Worm (Caenorhabditis elegans) whole organism, midembryonic: Measurements from ENCODE around the gene gbf-1.

Source experiments
- T22C8.4 ChIP-seq: fragments of 200-800 bp; sonication (Bioruptor generic); IDR thresholded peaks from 2 replicates; pipeline ENCODE4 v1.3.6; 2022; ENCODE audit warnings: missing genetic modification characterization, missing compliant biosample characterization
- cog-1 ChIP-seq: sonication (generic microtip); optimal IDR thresholded peaks from 2 replicates; lab custom pipeline; 2016; ENCODE audit warnings: missing genetic modification characterization, missing compliant biosample characterization
- flt-1 ChIP-seq: fragments of 200-800 bp; sonication (Bioruptor generic); IDR thresholded peaks from 2 replicates; pipeline ENCODE4 v1.3.6; 2022; ENCODE audit warnings: missing genetic modification characterization, missing compliant biosample characterization
- klf-2 ChIP-seq: fragments of 200-800 bp; sonication (Bioruptor generic); conservative IDR thresholded peaks from 2 replicates; pipeline ENCODE4 v1.3.6; 2022; ENCODE audit warnings: missing genetic modification reagents, missing genetic modification characterization, missing compliant biosample characterization
- med-1 ChIP-seq: sonication (generic microtip); optimal IDR thresholded peaks from 2 replicates; lab custom pipeline; 2017; ENCODE audit warnings: missing genetic modification characterization, mild to moderate bottlenecking, missing compliant biosample characterization, antibody characterized with exemption, missing genetic modification reagents; ENCODE audit not compliant: insufficient read depth
- ref-1 ChIP-seq: fragments of 200-800 bp; sonication (Bioruptor generic); conservative IDR thresholded peaks from 2 replicates; pipeline ENCODE4 v1.3.6; 2022; ENCODE audit warnings: missing genetic modification reagents, missing genetic modification characterization, missing compliant biosample characterization
- tab-1 ChIP-seq: fragments of 200-800 bp; sonication (Bioruptor generic); IDR thresholded peaks from 2 replicates; pipeline ENCODE4 v1.3.6; 2022; ENCODE audit warnings: missing genetic modification characterization, missing compliant biosample characterization
- ztf-23 ChIP-seq: fragments of 200-800 bp; sonication (Bioruptor generic); IDR thresholded peaks from 2 replicates; pipeline ENCODE4 v1.3.6; 2022; ENCODE audit warnings: missing genetic modification reagents, missing genetic modification characterization, missing compliant biosample characterization
- ztf-29 ChIP-seq: fragments of 200-800 bp; sonication (Bioruptor generic); IDR thresholded peaks from 2 replicates; pipeline ENCODE4 v1.3.6; 2022; ENCODE audit warnings: missing genetic modification reagents, missing genetic modification characterization, missing compliant biosample characterization

gbf-1 gene

DNA sequence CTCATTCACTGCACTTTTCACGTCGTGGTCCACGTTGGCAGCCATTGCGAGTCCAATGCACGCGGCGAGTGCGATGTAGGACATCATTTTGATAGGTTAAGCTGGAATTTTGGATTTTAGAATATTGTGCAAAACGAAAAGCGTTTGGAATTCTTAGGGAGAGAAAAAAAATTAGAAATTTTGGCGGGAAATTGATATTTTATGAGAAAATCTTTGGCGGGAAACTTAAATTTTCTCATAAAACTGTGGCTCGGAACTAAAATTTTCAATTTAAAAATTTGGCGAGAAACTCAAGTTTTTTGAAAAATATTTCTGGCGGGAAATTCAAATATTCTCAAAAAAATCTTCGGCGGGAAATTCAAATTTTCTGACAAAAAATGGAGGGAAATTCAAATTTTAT, 36.0 kb downstream of the gbf-1 start, which contains the start of gene sup-1:
TSS of gene sup-1 (minus strand) at position 101 of the 400 bp plus-strand sequence.
- TF ChIP-seq flt-1 (GFP tag; lab: Robert Waterston, UW) (no peak), T22C8.4 (no peak), cog-1 (tag; lab: Kevin White, UChicago) (no peak), ztf-23 (GFP tag; lab: Robert Waterston, UW) (no peak), ztf-29 (GFP tag; lab: Robert Waterston, UW) (no peak), tab-1 (no peak), ref-1 (no peak), klf-2 (GFP tag; lab: Robert Waterston, UW) (no peak), med-1 (GFP tag; lab: Kevin White, UChicago) (no peak)

DNA sequence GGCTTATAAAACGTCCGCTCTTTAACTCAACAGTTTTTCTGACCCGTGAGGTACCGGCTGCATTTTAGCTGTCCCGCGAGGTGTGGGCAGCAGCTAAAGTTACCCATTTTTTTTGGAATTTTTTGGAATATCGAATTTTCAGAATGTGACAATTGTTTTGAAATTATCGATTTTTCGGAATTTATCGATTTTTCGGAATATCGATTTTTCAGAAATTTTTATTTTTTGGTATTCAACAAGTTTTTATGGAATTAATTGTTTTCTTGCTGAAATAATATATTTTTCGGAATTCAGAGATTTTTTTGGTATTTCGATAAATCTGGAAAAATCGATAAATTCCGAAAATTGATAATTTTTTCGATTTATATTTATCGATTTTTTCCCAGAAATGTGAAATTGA, 40.5 kb downstream of the gbf-1 start:
- TF ChIP-seq ztf-23 (GFP tag; lab: Robert Waterston, UW) (no peak), T22C8.4 (peak; percentile 80), cog-1 (tag; lab: Kevin White, UChicago) (no peak)

DNA sequence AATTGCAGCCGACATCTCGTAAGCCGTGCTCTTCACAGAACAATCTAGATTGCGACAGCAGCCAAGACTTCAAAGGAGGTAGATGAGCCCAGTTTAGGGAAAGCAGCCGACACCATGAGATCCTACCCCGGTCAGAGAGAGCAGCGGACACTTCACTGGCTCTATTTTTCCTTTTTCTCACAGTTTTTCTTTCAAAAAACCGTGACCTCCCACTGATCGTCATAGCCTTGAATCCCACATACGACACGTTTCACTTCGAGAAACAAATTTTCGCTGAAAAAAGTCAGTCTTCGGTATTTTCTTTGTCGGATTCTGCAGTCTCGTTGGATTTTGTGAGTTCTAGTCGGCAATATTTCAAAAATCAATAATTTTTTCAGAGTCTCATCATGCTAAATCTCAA, 41.4 kb downstream of the gbf-1 start, which contains the start of gene Y41C4A.21:
TSS of gene Y41C4A.21 (plus strand) at position 301 of the 400 bp plus-strand sequence.
- no peak for TF ChIP-seq cog-1 (tag; lab: Kevin White, UChicago)
- TF ChIP-seq T22C8.4: no peak
- no peak for TF ChIP-seq ztf-29 (GFP tag; lab: Robert Waterston, UW)
- TF ChIP-seq klf-2 (GFP tag; lab: Robert Waterston, UW): no peak
- no peak for TF ChIP-seq ztf-23 (GFP tag; lab: Robert Waterston, UW)
- TF ChIP-seq med-1 (GFP tag; lab: Kevin White, UChicago): no peak
- no peak for TF ChIP-seq flt-1 (GFP tag; lab: Robert Waterston, UW)

DNA sequence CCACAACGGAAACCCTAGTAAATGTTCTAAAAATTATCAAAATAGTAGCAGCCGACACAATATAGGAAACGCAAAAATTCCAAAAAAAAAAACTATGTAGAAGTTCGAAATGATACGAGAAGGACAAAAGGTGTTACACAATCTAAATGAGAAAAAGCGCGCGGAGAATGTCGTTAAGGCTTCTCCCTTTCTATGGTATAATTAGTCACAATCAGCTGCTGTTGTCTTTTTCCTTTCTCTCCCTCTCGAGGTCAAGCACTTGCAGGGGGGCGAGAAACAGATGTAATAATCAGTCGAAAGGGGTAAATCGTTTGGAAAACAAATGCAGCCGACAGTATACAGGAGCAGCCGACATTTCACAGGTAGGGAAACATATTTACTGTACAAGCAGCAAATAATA, 42.0 kb downstream of the gbf-1 start:
- TF ChIP-seq tab-1 (no peak), T22C8.4 (no peak), ztf-23 (GFP tag; lab: Robert Waterston, UW) (no peak), flt-1 (GFP tag; lab: Robert Waterston, UW) (no peak), ztf-29 (GFP tag; lab: Robert Waterston, UW) (no peak), med-1 (GFP tag; lab: Kevin White, UChicago) (no peak), ref-1 (no peak), klf-2 (GFP tag; lab: Robert Waterston, UW) (no peak)

DNA sequence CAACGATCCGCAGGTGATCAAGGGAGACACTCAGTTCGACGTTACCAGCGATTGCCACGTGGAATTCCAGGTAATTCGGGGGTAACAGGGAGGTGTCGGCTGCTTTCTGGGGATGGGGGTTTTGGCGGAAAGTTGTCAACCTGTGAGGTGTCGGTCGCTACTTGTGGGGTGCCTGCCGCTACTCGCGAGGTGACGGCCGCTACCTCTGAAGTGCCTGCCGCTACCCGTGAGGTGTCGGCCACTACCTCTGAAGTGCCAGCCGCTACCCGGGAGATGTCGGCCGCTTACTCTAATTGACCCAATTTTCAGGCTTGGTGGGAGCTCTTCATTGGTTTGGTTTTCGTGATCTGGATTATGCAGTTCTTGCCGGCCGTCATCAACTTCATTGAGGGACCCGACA, 42.6 kb downstream of the gbf-1 start:
- no peak for TF ChIP-seq ref-1
- TF ChIP-seq cog-1 (tag; lab: Kevin White, UChicago): no peak
- no peak for TF ChIP-seq med-1 (GFP tag; lab: Kevin White, UChicago)
- no peak for TF ChIP-seq T22C8.4

DNA sequence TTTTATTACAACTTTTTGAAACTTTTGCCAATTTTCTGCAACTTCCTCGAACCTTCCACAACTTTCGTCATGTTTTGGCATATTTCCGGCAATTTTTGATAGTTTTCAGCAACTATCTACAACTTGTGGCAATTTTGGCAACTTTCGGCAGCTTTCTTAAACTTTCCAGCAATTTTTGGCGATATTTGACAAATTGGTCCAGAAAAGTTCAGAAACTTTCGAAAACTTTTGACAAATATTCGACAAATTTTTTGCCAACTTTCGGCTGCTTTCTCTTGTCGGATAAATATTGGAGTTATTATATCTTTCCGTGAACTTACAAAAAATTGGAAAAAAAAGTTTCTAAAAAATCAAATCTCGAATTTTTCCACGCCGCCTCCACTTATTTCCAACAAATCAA, 43.2 kb downstream of the gbf-1 start, which contains the start of gene Y41C4A.18:
TSS of gene Y41C4A.18 (plus strand) at position 301 of the 400 bp plus-strand sequence.
- TF ChIP-seq cog-1 (tag; lab: Kevin White, UChicago): no peak
- no peak for TF ChIP-seq klf-2 (GFP tag; lab: Robert Waterston, UW)
- no peak for TF ChIP-seq med-1 (GFP tag; lab: Kevin White, UChicago)
- no peak for TF ChIP-seq T22C8.4
- no peak for TF ChIP-seq ztf-23 (GFP tag; lab: Robert Waterston, UW)
- no peak for TF ChIP-seq tab-1
- no peak for TF ChIP-seq ref-1
- TF ChIP-seq flt-1 (GFP tag; lab: Robert Waterston, UW): no peak
- no peak for TF ChIP-seq ztf-29 (GFP tag; lab: Robert Waterston, UW)

DNA sequence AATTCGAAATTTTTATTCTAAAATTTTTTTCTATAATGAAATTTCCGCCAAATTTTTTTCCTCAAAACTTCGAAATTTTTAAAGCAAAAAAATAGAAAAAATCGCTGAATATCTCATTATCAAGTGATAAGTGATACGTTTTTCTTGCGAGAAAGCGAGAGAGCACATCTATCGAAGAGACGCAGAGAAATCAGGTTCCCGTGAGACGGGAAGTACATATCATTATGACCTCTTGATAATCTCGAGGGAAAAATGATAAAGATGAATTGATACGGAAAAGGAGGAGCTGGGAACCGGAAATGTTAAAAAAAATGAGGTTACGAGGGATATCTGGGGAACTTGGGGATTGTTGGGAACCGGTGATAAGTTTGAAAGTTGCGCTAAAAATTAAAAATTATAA, 46.5 kb downstream of the gbf-1 start:
- no peak for TF ChIP-seq flt-1 (GFP tag; lab: Robert Waterston, UW)
- TF ChIP-seq T22C8.4: no peak
- no peak for TF ChIP-seq ref-1
- TF ChIP-seq cog-1 (tag; lab: Kevin White, UChicago): no peak
- no peak for TF ChIP-seq ztf-23 (GFP tag; lab: Robert Waterston, UW)
- TF ChIP-seq ztf-29 (GFP tag; lab: Robert Waterston, UW): no peak
- no peak for TF ChIP-seq klf-2 (GFP tag; lab: Robert Waterston, UW)
- no peak for TF ChIP-seq tab-1
- no peak for TF ChIP-seq med-1 (GFP tag; lab: Kevin White, UChicago)

DNA sequence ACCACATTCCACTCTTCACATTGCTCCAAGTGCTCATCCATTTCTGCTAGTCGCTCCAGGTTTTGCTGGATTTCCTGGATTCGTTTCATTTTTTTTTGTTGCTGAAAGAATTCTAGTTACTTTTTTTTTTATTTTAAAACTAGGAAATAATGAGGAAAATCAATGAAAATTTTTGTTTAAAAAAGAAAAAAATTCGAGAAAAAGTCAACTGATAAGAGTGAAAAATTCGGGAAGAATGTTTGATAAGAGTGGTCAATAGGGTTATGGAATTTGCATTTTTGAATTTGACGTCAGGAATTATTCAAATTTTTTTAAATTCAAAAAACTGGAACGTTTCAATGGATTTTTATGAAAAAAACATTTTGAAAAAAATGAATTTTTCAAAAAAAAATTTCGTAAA, 46.9 kb downstream of the gbf-1 start, which contains the start of gene Y41C4A.12:
TSS of gene Y41C4A.12 (minus strand) at position 101 of the 400 bp plus-strand sequence.
- TF ChIP-seq ztf-23 (GFP tag; lab: Robert Waterston, UW) (no peak), ztf-29 (GFP tag; lab: Robert Waterston, UW) (no peak), T22C8.4 (no peak), klf-2 (GFP tag; lab: Robert Waterston, UW) (no peak), cog-1 (tag; lab: Kevin White, UChicago) (no peak), tab-1 (no peak), flt-1 (GFP tag; lab: Robert Waterston, UW) (no peak), ref-1 (no peak), med-1 (GFP tag; lab: Kevin White, UChicago) (no peak)

DNA sequence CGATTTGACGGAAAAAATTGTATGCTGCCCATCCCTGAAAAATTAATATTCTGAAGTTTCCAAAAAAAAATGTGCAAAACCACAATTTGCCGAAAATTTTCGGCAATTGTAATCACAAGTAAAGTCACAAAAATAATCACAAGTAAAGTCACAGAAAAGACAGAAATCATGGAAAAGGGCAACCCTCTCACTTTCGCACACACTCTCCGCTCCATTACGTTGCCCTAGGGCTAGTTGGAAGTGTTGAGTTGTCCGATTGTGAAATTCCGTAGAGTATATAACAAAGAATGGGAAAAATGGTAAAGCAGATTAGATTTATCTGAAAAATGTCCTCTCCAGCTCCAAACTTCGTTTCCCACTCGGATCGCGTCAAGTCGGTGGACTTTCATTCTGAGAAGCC, 52.1 kb downstream of the gbf-1 start, which contains the start of gene Y41C4A.32:
TSS of gene Y41C4A.32 (plus strand) at position 302 of the 400 bp plus-strand sequence.
- no peak for TF ChIP-seq ztf-29 (GFP tag; lab: Robert Waterston, UW)
- TF ChIP-seq ztf-23 (GFP tag; lab: Robert Waterston, UW): no peak
- TF ChIP-seq klf-2 (GFP tag; lab: Robert Waterston, UW): no peak
- TF ChIP-seq T22C8.4: no peak
- TF ChIP-seq med-1 (GFP tag; lab: Kevin White, UChicago): no peak
- TF ChIP-seq tab-1: no peak
- no peak for TF ChIP-seq ref-1
- TF ChIP-seq flt-1 (GFP tag; lab: Robert Waterston, UW): no peak
- TF ChIP-seq cog-1 (tag; lab: Kevin White, UChicago): no peak

DNA sequence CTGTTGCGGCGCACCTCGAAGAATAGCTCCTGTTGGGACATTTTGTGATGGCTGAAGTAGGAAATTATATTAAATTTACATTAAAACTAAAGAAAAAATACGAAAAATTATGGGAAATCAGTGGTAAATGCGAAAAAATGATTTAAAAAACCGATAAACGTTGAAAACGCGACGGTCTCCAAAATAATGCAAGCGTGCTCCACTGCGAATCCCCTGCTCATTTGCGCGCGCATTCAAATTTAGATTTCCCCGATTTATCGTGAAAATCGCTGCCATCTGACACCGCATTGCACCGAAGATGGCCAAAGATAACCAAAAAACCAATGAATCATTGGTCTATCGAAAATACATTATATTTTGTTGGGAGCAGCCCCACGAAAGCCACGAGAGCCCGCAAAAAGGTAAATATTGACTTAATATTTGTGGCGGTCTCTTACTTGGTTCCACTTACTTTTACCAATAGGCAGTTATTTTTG, 54.0 kb downstream of the gbf-1 start, which contains the start of the genes elb-1 and Y41C4A.11:
TSS of gene elb-1 (minus strand) at position 51 of the 476 bp plus-strand sequence.
TSS of gene Y41C4A.11 (plus strand) at position 461 of the 476 bp plus-strand sequence.
- TF ChIP-seq flt-1 (GFP tag; lab: Robert Waterston, UW) (no peak), cog-1 (tag; lab: Kevin White, UChicago) (no peak), ztf-29 (GFP tag; lab: Robert Waterston, UW) (no peak), med-1 (GFP tag; lab: Kevin White, UChicago) (no peak), ref-1 (no peak), ztf-23 (GFP tag; lab: Robert Waterston, UW) (no peak), tab-1 (no peak), T22C8.4 (no peak), klf-2 (GFP tag; lab: Robert Waterston, UW) (no peak)
